Worm (Caenorhabditis elegans) whole organism, L2 larva: Measurements from ENCODE around the gene F54H12.7.

ENCODE experiments used
- C34F6.9 ChIP-seq: fragments of 150-350 bp; optimal IDR thresholded peaks from 2 replicates; lab custom pipeline; 2014; ENCODE audit warnings: missing biosample characterization, missing genetic modification characterization
- R02D3.7 ChIP-seq: fragments of 150-350 bp; optimal IDR thresholded peaks from 2 replicates; lab custom pipeline; 2014; ENCODE audit warnings: missing biosample characterization, missing genetic modification characterization
- Y55F3AM.14 ChIP-seq: fragments of 200-800 bp; sonication (Bioruptor generic); optimal IDR thresholded peaks from 2 replicates; lab custom pipeline; 2018; ENCODE audit warnings: mild to moderate bottlenecking, missing genetic modification characterization, missing compliant biosample characterization
- ZK546.5 ChIP-seq: sonication (generic microtip); optimal IDR thresholded peaks from 2 replicates; lab custom pipeline; 2017; ENCODE audit warnings: missing biosample characterization, missing genetic modification characterization
- alr-1 ChIP-seq: fragments of 150-350 bp; optimal IDR thresholded peaks from 2 replicates; lab custom pipeline; 2014; ENCODE audit warnings: missing biosample characterization, missing genetic modification characterization
- aly-2 ChIP-seq: fragments of 150-350 bp; optimal IDR thresholded peaks from 2 replicates; lab custom pipeline; 2014; ENCODE audit warnings: missing biosample characterization, missing genetic modification characterization
- blmp-1 ChIP-seq: sonication (generic microtip); optimal IDR thresholded peaks from 2 replicates; lab custom pipeline; 2017; ENCODE audit warnings: missing genetic modification characterization, mild to moderate bottlenecking, missing compliant biosample characterization, antibody characterized with exemption, moderate library complexity; ENCODE audit not compliant: insufficient read depth
- ceh-16 ChIP-seq: fragments of 150-350 bp; optimal IDR thresholded peaks from 2 replicates; lab custom pipeline; 2014; ENCODE audit warnings: missing biosample characterization, missing genetic modification characterization
- ceh-82 ChIP-seq: fragments of 150-350 bp; optimal IDR thresholded peaks from 2 replicates; lab custom pipeline; 2014; ENCODE audit warnings: missing biosample characterization, missing genetic modification characterization
- egl-27 ChIP-seq: sonication (generic microtip); optimal IDR thresholded peaks from 3 replicates; lab custom pipeline; 2017; ENCODE audit warnings: missing biosample characterization, missing genetic modification reagents, missing genetic modification characterization
- elt-1 ChIP-seq: fragments of 150-350 bp; optimal IDR thresholded peaks from 2 replicates; lab custom pipeline; 2014; ENCODE audit warnings: missing biosample characterization, missing genetic modification characterization
- fos-1 ChIP-seq: fragments of 150-350 bp; optimal IDR thresholded peaks from 2 replicates; lab custom pipeline; 2014; ENCODE audit warnings: missing biosample characterization, missing genetic modification characterization
- gmeb-1 ChIP-seq: fragments of 150-350 bp; optimal IDR thresholded peaks from 2 replicates; lab custom pipeline; 2014; ENCODE audit warnings: missing biosample characterization, missing genetic modification characterization
- lin-11 ChIP-seq: fragments of 150-350 bp; sonication (generic microtip); optimal IDR thresholded peaks from 2 replicates; lab custom pipeline; 2014; ENCODE audit warnings: missing biosample characterization, missing genetic modification characterization, inconsistent platforms, mixed read lengths
- lin-13 ChIP-seq: fragments of 150-350 bp; optimal IDR thresholded peaks from 2 replicates; lab custom pipeline; 2014; ENCODE audit warnings: missing biosample characterization, missing genetic modification reagents, missing genetic modification characterization
- lin-39 ChIP-seq: fragments of 150-350 bp; optimal IDR thresholded peaks from 2 replicates; lab custom pipeline; 2014; ENCODE audit warnings: missing biosample characterization, missing genetic modification reagents, missing genetic modification characterization
- lsy-2 ChIP-seq, 2 experiments: fragments of 150-350 bp in 1 of 2; sonication (generic microtip) in 1 of 2; optimal IDR thresholded peaks; 2 replicates each; lab custom pipeline; 2014 to 2017; ENCODE audit warnings: missing biosample characterization in 2 of 2, missing genetic modification characterization in 2 of 2
- mdl-1 ChIP-seq, 2 experiments: fragments of 150-350 bp in 1 of 2; sonication (generic microtip) in 1 of 2; optimal IDR thresholded peaks; 2 replicates each; lab custom pipeline; 2017; ENCODE audit warnings: missing biosample characterization in 2 of 2, missing genetic modification characterization in 2 of 2
- nhr-12 ChIP-seq: fragments of 150-350 bp; optimal IDR thresholded peaks from 2 replicates; lab custom pipeline; 2014; ENCODE audit warnings: missing biosample characterization, missing genetic modification characterization
- nhr-129 ChIP-seq: fragments of 150-350 bp; optimal IDR thresholded peaks from 2 replicates; lab custom pipeline; 2014; ENCODE audit warnings: missing biosample characterization, missing genetic modification characterization
- nhr-21 ChIP-seq: fragments of 150-350 bp; optimal IDR thresholded peaks from 2 replicates; lab custom pipeline; 2014; ENCODE audit warnings: missing biosample characterization, missing genetic modification characterization
- nhr-23 ChIP-seq: fragments of 150-350 bp; optimal IDR thresholded peaks from 2 replicates; lab custom pipeline; 2014; ENCODE audit warnings: missing biosample characterization, missing genetic modification reagents, missing genetic modification characterization
- nhr-25 ChIP-seq: fragments of 150-350 bp; sonication (generic microtip); optimal IDR thresholded peaks from 3 replicates; lab custom pipeline; 2014; ENCODE audit warnings: missing biosample characterization, missing genetic modification characterization
- nhr-6 ChIP-seq: fragments of 150-350 bp; optimal IDR thresholded peaks from 2 replicates; lab custom pipeline; 2014; ENCODE audit warnings: missing biosample characterization, missing genetic modification characterization
- nhr-77 ChIP-seq: fragments of 150-350 bp; optimal IDR thresholded peaks from 2 replicates; lab custom pipeline; 2014; ENCODE audit warnings: missing biosample characterization, missing genetic modification characterization
- peb-1 ChIP-seq: fragments of 150-350 bp; optimal IDR thresholded peaks from 2 replicates; lab custom pipeline; 2014; ENCODE audit warnings: missing biosample characterization, missing genetic modification characterization
- skn-1 ChIP-seq: sonication (generic microtip); optimal IDR thresholded peaks from 2 replicates; lab custom pipeline; 2017; ENCODE audit warnings: missing biosample characterization, missing genetic modification characterization
- sma-3 ChIP-seq: sonication (generic microtip); optimal IDR thresholded peaks from 2 replicates; lab custom pipeline; 2016; ENCODE audit warnings: missing genetic modification reagents, missing genetic modification characterization, missing compliant biosample characterization
- sma-9 ChIP-seq, 2 experiments: fragments of 150-350 bp in 1 of 2; sonication (generic microtip) in 1 of 2; optimal IDR thresholded peaks; 2 replicates each; lab custom pipeline; 2014 to 2016; ENCODE audit warnings: missing genetic modification characterization in 2 of 2, mild to moderate bottlenecking in 1 of 2, missing biosample characterization in 1 of 2, missing compliant biosample characterization in 1 of 2, missing genetic modification reagents in 1 of 2, moderate library complexity in 1 of 2
- snpc-4 ChIP-seq: fragments of 150-350 bp; optimal IDR thresholded peaks from 2 replicates; lab custom pipeline; 2014; ENCODE audit warnings: missing biosample characterization, missing genetic modification characterization
- unc-39 ChIP-seq: fragments of 150-350 bp; optimal IDR thresholded peaks from 2 replicates; lab custom pipeline; 2014; ENCODE audit warnings: missing biosample characterization, missing genetic modification characterization
- unc-55 ChIP-seq: fragments of 150-350 bp; sonication (generic microtip); optimal IDR thresholded peaks from 3 replicates; lab custom pipeline; 2014; ENCODE audit warnings: missing biosample characterization, missing genetic modification reagents, missing genetic modification characterization
- unc-62 ChIP-seq: fragments of 150-350 bp; optimal IDR thresholded peaks from 2 replicates; lab custom pipeline; 2014; ENCODE audit warnings: missing biosample characterization, missing genetic modification reagents, missing genetic modification characterization
- ztf-1 ChIP-seq: fragments of 200-800 bp; sonication (Bioruptor generic); conservative IDR thresholded peaks from 2 replicates; pipeline ENCODE4 v1.3.6; 2022; ENCODE audit warnings: missing genetic modification characterization, missing compliant biosample characterization
- ztf-11 ChIP-seq: sonication (generic microtip); optimal IDR thresholded peaks from 2 replicates; lab custom pipeline; 2017; ENCODE audit warnings: missing biosample characterization, missing genetic modification characterization

F54H12.7 gene

ce11 chrIII:7969121-7969520 is at the start of gene F54H12.7, which contains the start of gene F54H12.8:
Gene F54H12.7, plus strand, starts transcription at chrIII:7969349.
Gene F54H12.8, minus strand, starts transcription at chrIII:7969221.
- TF ChIP-seq sma-9 (GFP tag; optimal IDR thresholded peaks at IDR 0.05; lab: Kevin White, UChicago) = no peak
- no peak for TF ChIP-seq sma-9 (tag; optimal IDR thresholded peaks at IDR 0.05; lab: Kevin White, UChicago)
- no peak for TF ChIP-seq sma-3 (GFP tag; lab: Kevin White, UChicago)
- TF ChIP-seq nhr-25 = no peak
- TF ChIP-seq ceh-82 = no peak
- no peak for TF ChIP-seq blmp-1 (tag; lab: Kevin White, UChicago)
- TF ChIP-seq ZK546.5 = no peak
- TF ChIP-seq R02D3.7 = no peak
- TF ChIP-seq peb-1 (tag; lab: Kevin White, UChicago) = no peak
- no peak for TF ChIP-seq egl-27
- TF ChIP-seq Y55F3AM.14 (GFP tag; lab: Kevin White, UChicago) = no peak
- no peak for TF ChIP-seq skn-1 (tag; lab: Kevin White, UChicago)
- no peak for TF ChIP-seq lsy-2 (tag; optimal IDR thresholded peaks at IDR 0.05; lab: Kevin White, UChicago)
- TF ChIP-seq elt-1 (tag; lab: Kevin White, UChicago) = no peak
- no peak for TF ChIP-seq lin-39 (tag; lab: Kevin White, UChicago)
- no peak for TF ChIP-seq snpc-4 (tag; lab: Kevin White, UChicago)
- TF ChIP-seq nhr-23 (tag; lab: Kevin White, UChicago) = no peak
- TF ChIP-seq nhr-77 = no peak

- TF ChIP-seq nhr-21 (tag; lab: Kevin White, UChicago) (no peak), unc-62 (GFP tag; lab: Kevin White, UChicago) (no peak), Y55F3AM.14 (GFP tag; lab: Kevin White, UChicago) (no peak), nhr-6 (tag; lab: Kevin White, UChicago) (no peak), ztf-1 (no peak), nhr-23 (tag; lab: Kevin White, UChicago) (no peak), nhr-12 (tag; lab: Kevin White, UChicago) (no peak), ceh-16 (tag; lab: Kevin White, UChicago) (no peak), sma-3 (GFP tag; lab: Kevin White, UChicago) (no peak), nhr-129 (tag; lab: Kevin White, UChicago) (no peak)
These were observed 49.3 kb upstream of the F54H12.7 start, which contains the start of gene C29E4.14 for ce11 chrIII:7919823-7920222. Gene C29E4.14, plus strand, starts transcription at chrIII:7920123.

ce11 chrIII:7922207-7922606 is 46.9 kb upstream of the F54H12.7 start, which contains the start of gene C29E4.17:
Gene C29E4.17, plus strand, starts transcription at chrIII:7922507.
- TF ChIP-seq alr-1 (no peak), aly-2 (tag; lab: Kevin White, UChicago) (no peak), nhr-12 (tag; lab: Kevin White, UChicago) (no peak), gmeb-1 (tag; lab: Kevin White, UChicago) (no peak)

- TF ChIP-seq lin-11 (tag; lab: Kevin White, UChicago) (no peak), lin-39 (tag; lab: Kevin White, UChicago) (no peak), ztf-1 (no peak), C34F6.9 (tag; lab: Kevin White, UChicago) (no peak), ZK546.5 (no peak), lin-13 (no peak), nhr-129 (tag; lab: Kevin White, UChicago) (no peak), fos-1 (no peak), peb-1 (tag; lab: Kevin White, UChicago) (no peak), nhr-21 (tag; lab: Kevin White, UChicago) (no peak), unc-55 (GFP tag; lab: Kevin White, UChicago) (no peak), mdl-1 (tag; optimal IDR thresholded peaks at IDR 0.05; lab: Kevin White, UChicago) (no peak), nhr-23 (tag; lab: Kevin White, UChicago) (no peak), egl-27 (no peak)
These were observed 44.3 kb upstream of the F54H12.7 start, which contains the start of gene tag-250 for ce11 chrIII:7924821-7925220. Gene tag-250, minus strand, starts transcription at chrIII:7924921.

- TF ChIP-seq ztf-11 (tag; lab: Kevin White, UChicago) (no peak), lsy-2 (tag; optimal IDR thresholded peaks at IDR 0.05; lab: Kevin White, UChicago) (no peak), nhr-77 (no peak), nhr-21 (tag; lab: Kevin White, UChicago) (no peak), ceh-16 (tag; lab: Kevin White, UChicago) (no peak), nhr-12 (tag; lab: Kevin White, UChicago) (no peak), ceh-82 (no peak), mdl-1 (tag; optimal IDR thresholded peaks at IDR 0.05; lab: Kevin White, UChicago) (no peak), unc-39 (no peak), nhr-25 (no peak)
These were observed 43.2 kb upstream of the F54H12.7 start for ce11 chrIII:7925968-7926367.
